Fruit fly (Drosophila melanogaster): ENCODE data around the gene Ptp10D.

DNA sequence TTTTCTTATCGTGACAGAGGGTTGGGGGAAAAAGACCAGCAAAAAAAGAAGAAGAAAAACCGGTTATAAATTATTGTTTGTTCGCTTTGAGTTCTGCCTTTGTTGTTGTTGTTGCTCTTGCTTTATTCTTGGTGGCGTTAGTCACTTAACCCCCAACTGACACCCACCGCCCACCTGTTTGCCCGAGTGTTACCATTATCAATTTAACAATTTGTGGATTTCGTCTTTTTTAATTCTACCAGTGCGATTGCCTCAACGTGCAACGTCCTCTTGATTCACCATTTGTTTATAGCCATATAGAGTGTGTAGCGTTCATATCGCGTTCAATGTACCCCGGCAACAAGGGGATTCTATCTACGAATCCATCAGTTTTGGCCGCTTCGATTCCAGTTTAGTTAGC is 20.4 kb upstream of the Ptp10D start:
- TF ChIP-seq EcR (GFP tag; optimal IDR thresholded peaks at IDR 0.05) (no peak), usp (GFP tag; optimal IDR thresholded peaks at IDR 0.05) (no peak), pan (optimal IDR thresholded peaks at IDR 0.05) (no peak), Dll (optimal IDR thresholded peaks at IDR 0.05) (no peak), CG8478 (optimal IDR thresholded peaks at IDR 0.05) (no peak), psq (optimal IDR thresholded peaks at IDR 0.05) (no peak)
